Fruit fly (Drosophila melanogaster) whole organism: Measurements from ENCODE around the gene CG44815.

ENCODE experiments used
- CG8478 ChIP-seq: fragments of >200 bp; optimal IDR thresholded peaks from 2 replicates; lab custom pipeline; 2018; ENCODE audit warnings: inconsistent platforms
- Dll ChIP-seq: fragments of >200 bp; optimal IDR thresholded peaks from 2 replicates; lab custom pipeline; 2017
- EcR ChIP-seq, 2 experiments: fragments of >200 bp; optimal IDR thresholded peaks; 2 replicates each; lab custom pipeline; 2017; ENCODE audit warnings: missing biosample characterization in 2 of 2, missing genetic modification characterization in 2 of 2, missing genetic modification reagents in 2 of 2
- pan ChIP-seq: fragments of >200 bp; optimal IDR thresholded peaks from 2 replicates; lab custom pipeline; 2017
- psq ChIP-seq: fragments of >200 bp; optimal IDR thresholded peaks from 2 replicates; lab custom pipeline; 2017
- usp ChIP-seq: fragments of >200 bp; optimal IDR thresholded peaks from 2 replicates; lab custom pipeline; 2017; ENCODE audit warnings: missing biosample characterization, missing genetic modification characterization, mixed read lengths

The CG44815 gene

dm6 chrX:9456384-9456783, 10.4 kb upstream of the CG44815 start:
- TF ChIP-seq CG8478 (lab: Kevin White, UChicago) (no peak), Dll (lab: Kevin White, UChicago) (no peak), usp (no peak), psq (lab: Kevin White, UChicago) (no peak), pan (no peak), EcR (GFP tag; optimal IDR thresholded peaks at IDR 0.05; lab: Kevin White, UChicago) (no peak)

- TF ChIP-seq Dll (lab: Kevin White, UChicago): no peak
- TF ChIP-seq CG8478 (lab: Kevin White, UChicago): no peak
- TF ChIP-seq pan: no peak
- TF ChIP-seq EcR (GFP tag; optimal IDR thresholded peaks at IDR 0.05; lab: Kevin White, UChicago): no peak
- no peak for TF ChIP-seq usp
- no peak for TF ChIP-seq psq (lab: Kevin White, UChicago)
Observed at dm6 chrX:9440559-9440958, 5.5 kb downstream of the CG44815 start.

- no peak for TF ChIP-seq psq (lab: Kevin White, UChicago)
Observed at dm6 chrX:9431400-9432021, 14.5 kb downstream of the CG44815 start.

dm6 chrX:9416045-9416444, 30.0 kb downstream of the CG44815 start:
- no peak for TF ChIP-seq EcR (GFP tag; optimal IDR thresholded peaks at IDR 0.05; lab: Kevin White, UChicago)
- no peak for TF ChIP-seq Dll (lab: Kevin White, UChicago)
- no peak for TF ChIP-seq psq (lab: Kevin White, UChicago)
- no peak for TF ChIP-seq CG8478 (lab: Kevin White, UChicago)
- no peak for TF ChIP-seq usp
- TF ChIP-seq pan: no peak

- TF ChIP-seq CG8478 (lab: Kevin White, UChicago) (no peak), psq (lab: Kevin White, UChicago) (no peak), pan (no peak), Dll (lab: Kevin White, UChicago) (no peak), EcR (GFP tag; optimal IDR thresholded peaks at IDR 0.05; lab: Kevin White, UChicago) (no peak), usp (no peak)
Observed at dm6 chrX:9401053-9401452, 45.0 kb downstream of the CG44815 start.

- TF ChIP-seq CG8478 (lab: Kevin White, UChicago) (no peak), usp (no peak), pan (no peak), EcR (GFP tag; optimal IDR thresholded peaks at IDR 0.05; lab: Kevin White, UChicago) (no peak), Dll (lab: Kevin White, UChicago) (no peak), psq (lab: Kevin White, UChicago) (no peak)
Observed at dm6 chrX:9399810-9400209, 46.2 kb downstream of the CG44815 start.
